Fruit fly (Drosophila melanogaster): ENCODE results near the gene CG13875.

Gene CG13875

dm6 chr3L:211200-211599 lies 31.5 kb downstream of the CG13875 start, which contains the start of gene Prp4k (continued):
- peak; percentile 44; the same call in 1 of the 2 replicates for TF ChIP-seq CG13287 (GFP tag; IDR thresholded peaks at IDR 0.05; ENCODE audit: partially characterized antibody)
- 0 out of 4 replicates have a peak, but pooled peaks have one; percentile 33 for TF ChIP-seq Dll (GFP tag; IDR thresholded peaks at IDR 0.05; ENCODE audit: partially characterized antibody)
- peak; percentile 97 for TF ChIP-seq MESR4 (GFP tag; optimal IDR thresholded peaks at IDR 0.05)
- peak; percentile 37 for TF ChIP-seq CG14710 (tag; optimal IDR thresholded peaks at IDR 0.05)

dm6 chr3L:212520-212919 lies 32.8 kb downstream of the CG13875 start, which contains the start of the genes thoc7 and Dis3l2:
TSS of gene thoc7 (minus strand) at chr3L:212687.
TSS of gene Dis3l2 (plus strand) at chr3L:212709.
- TF ChIP-seq row (GFP tag; IDR thresholded peaks at IDR 0.05) (0 out of 3 replicates have a peak, but pooled peaks have one; percentile 13), klu (GFP tag; IDR thresholded peaks at IDR 0.05) (no peak), CG13296 (GFP tag; optimal IDR thresholded peaks at IDR 0.05) (no peak), YL-1 (GFP tag; optimal IDR thresholded peaks at IDR 0.05) (peak; percentile 44), gfzf (GFP tag; optimal IDR thresholded peaks at IDR 0.05) (peak; percentile 87), Sin3A (optimal IDR thresholded peaks at IDR 0.05) (peak; percentile 40), bigmax (GFP tag; optimal IDR thresholded peaks at IDR 0.05) (peak; percentile 62), Dll (GFP tag; IDR thresholded peaks at IDR 0.05; ENCODE audit: partially characterized antibody) (peak; percentile 20; the same call in 1 of the 4 replicates), CG2116 (GFP tag; optimal IDR thresholded peaks at IDR 0.05) (peak; percentile 10), trem (tag; optimal IDR thresholded peaks at IDR 0.05) (peak; percentile 5), CG14710 (tag; optimal IDR thresholded peaks at IDR 0.05) (peak; percentile 16), CG4617 (GFP tag; optimal IDR thresholded peaks at IDR 0.05; ENCODE audit: borderline replicate concordance) (peak; percentile 90), CG9797 (GFP tag; optimal IDR thresholded peaks at IDR 0.05) (peak; percentile 79), CG34224 (GFP tag; IDR thresholded peaks at IDR 0.05; ENCODE audit: partially characterized antibody) (peak; percentile 39; the same call in 1 of the 3 replicates), CG15514 (GFP tag; optimal IDR thresholded peaks at IDR 0.05) (peak; percentile 32), HmgZ (tag; optimal IDR thresholded peaks at IDR 0.05) (peak; percentile 0), CG7556 (GFP tag; optimal IDR thresholded peaks at IDR 0.05) (no peak), D (optimal IDR thresholded peaks at IDR 0.05) (no peak), D (GFP tag; optimal IDR thresholded peaks at IDR 0.05) (no peak), stwl (tag; optimal IDR thresholded peaks at IDR 0.05) (peak; percentile 77), CG12659 (GFP tag; optimal IDR thresholded peaks at IDR 0.05) (peak; percentile 12), Dp (GFP tag; optimal IDR thresholded peaks at IDR 0.05) (peak; percentile 11), corto (GFP tag; optimal IDR thresholded peaks at IDR 0.05) (no peak), B-H2 (GFP tag; optimal IDR thresholded peaks at IDR 0.05) (no peak), MESR4 (GFP tag; optimal IDR thresholded peaks at IDR 0.05) (peak; percentile 80), BEAF-32 (GFP tag; optimal IDR thresholded peaks at IDR 0.05) (peak; percentile 24), CG13287 (GFP tag; IDR thresholded peaks at IDR 0.05; ENCODE audit: partially characterized antibody) (peak; percentile 42; the same call in 1 of the 2 replicates), Sry-δ (GFP tag; optimal IDR thresholded peaks at IDR 0.05) (peak; percentile 16), Bgb (GFP tag; IDR thresholded peaks at IDR 0.05; ENCODE audit: partially characterized antibody) (peak; percentile 19; the same call in 1 of the 2 replicates), cwo (GFP tag; optimal IDR thresholded peaks at IDR 0.05) (no peak), CG11093 (GFP tag; IDR thresholded peaks at IDR 0.05) (no peak), pzg (GFP tag; optimal IDR thresholded peaks at IDR 0.05) (peak; percentile 61), amos (GFP tag; IDR thresholded peaks at IDR 0.05; ENCODE audit: partially characterized antibody) (peak; percentile 29; the same call in 1 of the 2 replicates), phol (tag; optimal IDR thresholded peaks at IDR 0.05) (peak; percentile 10), MBD-R2 (GFP tag; IDR thresholded peaks at IDR 0.05) (peak; percentile 80), hbn (GFP tag; IDR thresholded peaks at IDR 0.05; ENCODE audit: partially characterized antibody) (no peak), bbx (GFP tag; IDR thresholded peaks at IDR 0.05; ENCODE audit: partially characterized antibody) (peak; percentile 7; the same call in 1 of the 2 replicates)

Data from whole organism, embryonic.